Worm (Caenorhabditis elegans) whole organism, L4 larva: Measurements from ENCODE around the gene R08C7.1.

Source experiments
- F10B5.3 ChIP-seq: sonication (generic microtip); optimal IDR thresholded peaks from 2 replicates; lab custom pipeline; 2016; ENCODE audit warnings: mild to moderate bottlenecking, missing genetic modification characterization, missing compliant biosample characterization
- F37D6.2 ChIP-seq: sonication (generic microtip); optimal IDR thresholded peaks from 2 replicates; lab custom pipeline; 2016; ENCODE audit warnings: mild to moderate bottlenecking, missing genetic modification characterization, missing compliant biosample characterization
- R02D3.7 ChIP-seq: fragments of 150-350 bp; sonication (generic microtip); optimal IDR thresholded peaks from 3 replicates; lab custom pipeline; 2014; ENCODE audit warnings: missing biosample characterization, missing genetic modification characterization
- T20F7.1 ChIP-seq: fragments of 200-800 bp; sonication (Bioruptor generic); optimal IDR thresholded peaks from 2 replicates; lab custom pipeline; 2018; ENCODE audit warnings: mild to moderate bottlenecking, missing genetic modification characterization, missing compliant biosample characterization
- T26A8.4 ChIP-seq: fragments of 200-800 bp; sonication (Bioruptor generic); IDR thresholded peaks from 2 replicates; pipeline ENCODE4 v1.3.6; 2022; ENCODE audit warnings: missing genetic modification characterization, missing compliant biosample characterization
- Y105C5A.15 ChIP-seq: fragments of 200-800 bp; sonication (Bioruptor generic); IDR thresholded peaks from 2 replicates; pipeline ENCODE4 v1.3.6; 2022; ENCODE audit warnings: missing genetic modification characterization, missing compliant biosample characterization
- Y48G9A.11 ChIP-seq: fragments of 200-800 bp; sonication (Bioruptor generic); IDR thresholded peaks from 2 replicates; pipeline ENCODE4 v1.3.6; 2022; ENCODE audit warnings: missing genetic modification reagents, missing genetic modification characterization, missing compliant biosample characterization
- aha-1 ChIP-seq: fragments of 150-350 bp; peaks from one replicate; lab custom pipeline; 2014; ENCODE audit warnings: missing biosample characterization, missing genetic modification characterization
- ama-1 ChIP-seq: fragments of 150-350 bp; optimal IDR thresholded peaks from 2 replicates; lab custom pipeline; 2014; ENCODE audit warnings: inconsistent platforms, mixed read lengths
- arid-1 ChIP-seq: fragments of 200-800 bp; sonication (Bioruptor generic); conservative IDR thresholded peaks from 2 replicates; pipeline ENCODE4 v1.3.6; 2022; ENCODE audit warnings: missing genetic modification reagents, missing genetic modification characterization, missing compliant biosample characterization
- attf-4 ChIP-seq: sonication (generic microtip); optimal IDR thresholded peaks from 3 replicates; lab custom pipeline; 2017; ENCODE audit warnings: missing biosample characterization, missing genetic modification characterization
- ceh-20 ChIP-seq: fragments of 200-800 bp; sonication (Bioruptor generic); IDR thresholded peaks from 2 replicates; pipeline ENCODE4 v1.3.6; 2022; ENCODE audit warnings: missing genetic modification reagents, missing genetic modification characterization, missing compliant biosample characterization
- ceh-62 ChIP-seq: sonication (generic microtip); optimal IDR thresholded peaks from 2 replicates; lab custom pipeline; 2017; ENCODE audit warnings: missing biosample characterization, missing genetic modification characterization
- ces-1 ChIP-seq: fragments of 150-350 bp; sonication (generic microtip); optimal IDR thresholded peaks from 4 replicates; lab custom pipeline; 2014; ENCODE audit warnings: missing biosample characterization, missing genetic modification reagents, missing genetic modification characterization
- cey-2 ChIP-seq: sonication (generic microtip); optimal IDR thresholded peaks from 3 replicates; lab custom pipeline; 2017; ENCODE audit warnings: missing genetic modification characterization, mild to moderate bottlenecking, missing compliant biosample characterization, antibody characterized with exemption, borderline replicate concordance; ENCODE audit not compliant: insufficient read depth
- daf-12 ChIP-seq: fragments of 150-350 bp; optimal IDR thresholded peaks from 2 replicates; lab custom pipeline; 2014; ENCODE audit warnings: missing biosample characterization, missing genetic modification reagents, missing genetic modification characterization
- daf-16 ChIP-seq, 3 experiments: sonication (generic microtip); optimal IDR thresholded peaks; 2 replicates each; lab custom pipeline; 2016 to 2017; ENCODE audit warnings: missing genetic modification characterization in 3 of 3, missing genetic modification reagents in 3 of 3, mild to moderate bottlenecking in 2 of 3, missing compliant biosample characterization in 2 of 3, missing biosample characterization in 1 of 3, moderate library complexity in 1 of 3
- daf-19 ChIP-seq: fragments of 200-800 bp; sonication (Bioruptor generic); conservative IDR thresholded peaks from 2 replicates; pipeline ENCODE4 v1.3.6; 2022; ENCODE audit warnings: missing genetic modification characterization, missing compliant biosample characterization
- daf-8 ChIP-seq: fragments of 200-800 bp; sonication (Bioruptor generic); IDR thresholded peaks from 2 replicates; pipeline ENCODE4 v1.3.6; 2022; ENCODE audit warnings: missing genetic modification characterization, missing compliant biosample characterization
- dmd-6 ChIP-seq: fragments of 200-800 bp; sonication (Bioruptor generic); IDR thresholded peaks from 2 replicates; pipeline ENCODE4 v1.3.6; 2022; ENCODE audit warnings: missing genetic modification reagents, missing genetic modification characterization, missing compliant biosample characterization
- dmd-9 ChIP-seq: fragments of 200-800 bp; sonication (Bioruptor generic); IDR thresholded peaks from 2 replicates; pipeline ENCODE4 v1.3.6; 2022; ENCODE audit warnings: missing genetic modification reagents, missing genetic modification characterization, missing compliant biosample characterization
- dpl-1 ChIP-seq: fragments of 150-350 bp; optimal IDR thresholded peaks from 2 replicates; lab custom pipeline; 2014; ENCODE audit warnings: missing biosample characterization, missing genetic modification reagents, missing genetic modification characterization
- dve-1 ChIP-seq: sonication (generic microtip); optimal IDR thresholded peaks from 2 replicates; lab custom pipeline; 2017; ENCODE audit warnings: antibody characterized with exemption, mild to moderate bottlenecking, missing genetic modification characterization, missing compliant biosample characterization; ENCODE audit not compliant: insufficient read depth
- egl-27 ChIP-seq: sonication (generic microtip); optimal IDR thresholded peaks from 3 replicates; lab custom pipeline; 2017; ENCODE audit warnings: missing biosample characterization, missing genetic modification reagents, missing genetic modification characterization
- fkh-10 ChIP-seq: fragments of 150-350 bp; optimal IDR thresholded peaks from 2 replicates; lab custom pipeline; 2014; ENCODE audit warnings: missing biosample characterization, missing genetic modification reagents, missing genetic modification characterization
- fos-1 ChIP-seq: fragments of 150-350 bp; optimal IDR thresholded peaks from 2 replicates; lab custom pipeline; 2014; ENCODE audit warnings: missing biosample characterization, missing genetic modification characterization
- hif-1 ChIP-seq, 2 experiments: sonication (generic microtip); optimal IDR thresholded peaks; 2 replicates each; lab custom pipeline; 2016 to 2017; ENCODE audit warnings: missing compliant biosample characterization in 2 of 2, missing genetic modification characterization in 2 of 2, missing genetic modification reagents in 2 of 2, missing genotype in 2 of 2, mild to moderate bottlenecking in 1 of 2
- hlh-11 ChIP-seq: fragments of 200-800 bp; sonication (Bioruptor generic); optimal IDR thresholded peaks from 2 replicates; lab custom pipeline; 2018; ENCODE audit warnings: mild to moderate bottlenecking, missing genetic modification characterization, missing compliant biosample characterization
- hmg-1.1 ChIP-seq: fragments of 200-800 bp; sonication (Bioruptor generic); IDR thresholded peaks from 2 replicates; pipeline ENCODE4 v1.3.6; 2022; ENCODE audit warnings: missing genetic modification reagents, missing genetic modification characterization, missing compliant biosample characterization
- lin-1 ChIP-seq: fragments of 200-800 bp; sonication (Bioruptor generic); IDR thresholded peaks from 2 replicates; pipeline ENCODE4 v1.3.6; 2022; ENCODE audit warnings: missing genetic modification reagents, missing genetic modification characterization, missing compliant biosample characterization
- madf-5 ChIP-seq, 2 experiments: fragments of 200-800 bp; sonication (Bioruptor generic); IDR thresholded peaks; 2 replicates each; pipeline ENCODE4 v1.3.6; 2022; ENCODE audit warnings: missing compliant biosample characterization in 2 of 2, missing genetic modification characterization in 2 of 2
- mxl-3 ChIP-seq: fragments of 200-800 bp; sonication (Bioruptor generic); optimal IDR thresholded peaks from 2 replicates; lab custom pipeline; 2018; ENCODE audit warnings: mild to moderate bottlenecking, missing genetic modification characterization, missing compliant biosample characterization
- nhr-10 ChIP-seq: fragments of 150-350 bp; optimal IDR thresholded peaks from 2 replicates; lab custom pipeline; 2014; ENCODE audit warnings: missing biosample characterization, missing genetic modification characterization
- nhr-102 ChIP-seq: sonication (generic microtip); optimal IDR thresholded peaks from 2 replicates; lab custom pipeline; 2016; ENCODE audit warnings: mild to moderate bottlenecking, missing genetic modification characterization, moderate library complexity, missing compliant biosample characterization
- nhr-11 ChIP-seq: fragments of 150-350 bp; optimal IDR thresholded peaks from 2 replicates; lab custom pipeline; 2014; ENCODE audit warnings: missing biosample characterization, missing genetic modification characterization
- nhr-111 ChIP-seq: fragments of 200-800 bp; sonication (Bioruptor generic); optimal IDR thresholded peaks from 2 replicates; lab custom pipeline; 2018; ENCODE audit warnings: mild to moderate bottlenecking, missing genetic modification characterization, missing compliant biosample characterization
- nhr-28 ChIP-seq: fragments of 150-350 bp; optimal IDR thresholded peaks from 2 replicates; lab custom pipeline; 2014; ENCODE audit warnings: missing biosample characterization, missing genetic modification characterization
- nhr-41 ChIP-seq: fragments of 200-800 bp; sonication (Bioruptor generic); IDR thresholded peaks from 2 replicates; pipeline ENCODE4 v1.3.6; 2022; ENCODE audit warnings: missing genetic modification reagents, missing genetic modification characterization, missing compliant biosample characterization
- nhr-42 ChIP-seq: fragments of 200-800 bp; sonication (Bioruptor generic); IDR thresholded peaks from 2 replicates; pipeline ENCODE4 v1.3.6; 2022; ENCODE audit warnings: missing genetic modification characterization, missing compliant biosample characterization
- nhr-48 ChIP-seq: sonication (generic microtip); optimal IDR thresholded peaks from 2 replicates; lab custom pipeline; 2016; ENCODE audit warnings: mild to moderate bottlenecking, missing genetic modification characterization, missing compliant biosample characterization
- nhr-76 ChIP-seq: fragments of 150-350 bp; optimal IDR thresholded peaks from 2 replicates; lab custom pipeline; 2014; ENCODE audit warnings: missing biosample characterization, missing genetic modification characterization
- pqm-1 ChIP-seq: sonication (generic microtip); optimal IDR thresholded peaks from 2 replicates; lab custom pipeline; 2017; ENCODE audit warnings: missing biosample characterization, missing genetic modification characterization
- set-16 ChIP-seq: fragments of 200-800 bp; sonication (Bioruptor generic); IDR thresholded peaks from 2 replicates; pipeline ENCODE4 v1.3.6; 2022; ENCODE audit warnings: missing genetic modification reagents, missing genetic modification characterization, missing compliant biosample characterization
- tra-1 ChIP-seq: fragments of 200-800 bp; sonication (Bioruptor generic); IDR thresholded peaks from 2 replicates; pipeline ENCODE4 v1.3.6; 2022; ENCODE audit warnings: missing genetic modification reagents, missing genetic modification characterization, missing compliant biosample characterization
- unc-39 ChIP-seq: sonication (generic microtip); optimal IDR thresholded peaks from 2 replicates; lab custom pipeline; 2017; ENCODE audit warnings: missing biosample characterization, missing genetic modification characterization
- vab-7 ChIP-seq: fragments of 200-800 bp; sonication (Bioruptor generic); IDR thresholded peaks from 2 replicates; pipeline ENCODE4 v1.3.6; 2022; ENCODE audit warnings: missing genetic modification reagents, missing genetic modification characterization, missing compliant biosample characterization
- zag-1 ChIP-seq: fragments of 150-350 bp; optimal IDR thresholded peaks from 2 replicates; lab custom pipeline; 2014; ENCODE audit warnings: missing biosample characterization, missing genetic modification characterization
- zfp-2 ChIP-seq: sonication (generic microtip); optimal IDR thresholded peaks from 2 replicates; lab custom pipeline; 2016; ENCODE audit warnings: mild to moderate bottlenecking, missing genetic modification characterization, missing compliant biosample characterization
- zfp-3 ChIP-seq: fragments of 200-800 bp; sonication (Bioruptor generic); conservative IDR thresholded peaks from 2 replicates; pipeline ENCODE4 v1.3.6; 2022; ENCODE audit warnings: missing genetic modification reagents, missing genetic modification characterization, missing compliant biosample characterization
- zip-11 ChIP-seq: fragments of 200-800 bp; sonication (Bioruptor generic); IDR thresholded peaks from 2 replicates; pipeline ENCODE4 v1.3.6; 2022; ENCODE audit warnings: missing genetic modification characterization, missing compliant biosample characterization
- zip-2 ChIP-seq: fragments of 150-350 bp; optimal IDR thresholded peaks from 2 replicates; lab custom pipeline; 2014; ENCODE audit warnings: missing biosample characterization, missing genetic modification characterization
- ztf-11 ChIP-seq: fragments of 150-350 bp; optimal IDR thresholded peaks from 2 replicates; lab custom pipeline; 2014; ENCODE audit warnings: missing biosample characterization, missing genetic modification characterization
- ztf-7 ChIP-seq: fragments of 150-350 bp; optimal IDR thresholded peaks from 2 replicates; lab custom pipeline; 2014; ENCODE audit warnings: missing biosample characterization, missing genetic modification characterization

R08C7.1 gene

ce11 chrIV:4405126-4405525, 46.5 kb upstream of the R08C7.1 start, which contains the start of gene Y24D9A.7 (continued):
- TF ChIP-seq Y105C5A.15 (GFP tag; lab: Robert Waterston, UW) (no peak), nhr-42 (GFP tag; lab: Robert Waterston, UW) (no peak), ztf-11 (tag; lab: Kevin White, UChicago) (no peak), F10B5.3 (tag; lab: Kevin White, UChicago) (no peak), dmd-9 (GFP tag; lab: Robert Waterston, UW) (no peak), nhr-102 (tag; lab: Kevin White, UChicago) (peak; percentile 19), ceh-62 (tag; lab: Kevin White, UChicago) (no peak), fkh-10 (no peak), arid-1 (no peak), hmg-1.1 (GFP tag; lab: Robert Waterston, UW) (no peak), set-16 (GFP tag; lab: Robert Waterston, UW) (no peak), mxl-3 (GFP tag; lab: Kevin White, UChicago) (no peak), daf-8 (GFP tag; lab: Robert Waterston, UW) (no peak), Y48G9A.11 (GFP tag; lab: Robert Waterston, UW) (no peak), ztf-7 (tag; lab: Kevin White, UChicago) (no peak), ces-1 (GFP tag; lab: Kevin White, UChicago) (no peak), lin-1 (GFP tag; lab: Robert Waterston, UW) (no peak), nhr-28 (peak; percentile 56), zip-11 (GFP tag; lab: Robert Waterston, UW) (no peak), nhr-41 (GFP tag; lab: Robert Waterston, UW) (no peak), zag-1 (tag; lab: Kevin White, UChicago) (no peak), tra-1 (GFP tag; lab: Robert Waterston, UW) (no peak), ama-1 (lab: Kevin White, UChicago) (no peak), fos-1 (tag; lab: Kevin White, UChicago) (no peak), daf-16 (GFP tag; optimal IDR thresholded peaks at IDR 0.05; lab: Kevin White, UChicago) (peak in 1 of 2 experiments; percentile 18), daf-16 (tag; optimal IDR thresholded peaks at IDR 0.05; lab: Kevin White, UChicago) (peak; percentile 83), dve-1 (tag; lab: Kevin White, UChicago) (peak; percentile 54), dpl-1 (GFP tag; lab: Kevin White, UChicago) (no peak), madf-5 (GFP tag; IDR thresholded peaks at IDR 0.05; lab: Robert Waterston, UW) (no peak), attf-4 (tag; lab: Kevin White, UChicago) (no peak), dmd-6 (GFP tag; lab: Robert Waterston, UW) (peak; percentile 58), ceh-20 (no peak), T26A8.4 (no peak), R02D3.7 (no peak), unc-39 (tag; lab: Kevin White, UChicago) (no peak), cey-2 (tag; lab: Kevin White, UChicago) (no peak), T20F7.1 (GFP tag; lab: Kevin White, UChicago) (no peak), F37D6.2 (tag; lab: Kevin White, UChicago) (no peak), hif-1 (tag; optimal IDR thresholded peaks at IDR 0.05; lab: Kevin White, UChicago) (peak in 1 of 2 experiments; percentile 2), daf-19 (GFP tag; lab: Robert Waterston, UW) (no peak), zip-2 (tag; lab: Kevin White, UChicago) (no peak), hlh-11 (tag; lab: Kevin White, UChicago) (peak; percentile 42), vab-7 (no peak), pqm-1 (tag; lab: Kevin White, UChicago) (no peak), nhr-11 (tag; lab: Kevin White, UChicago) (peak; percentile 13), aha-1 (no peak), egl-27 (tag; lab: Kevin White, UChicago) (no peak), zfp-2 (tag; lab: Kevin White, UChicago) (no peak), nhr-10 (no peak), nhr-76 (no peak), zfp-3 (GFP tag; lab: Robert Waterston, UW) (no peak), daf-12 (no peak), nhr-48 (tag; lab: Kevin White, UChicago) (no peak), nhr-111 (GFP tag; lab: Kevin White, UChicago) (no peak)
